Fruit fly (Drosophila melanogaster) Kc167 (cell line): Measurements from ENCODE around the gene CG13085.

Experiments used
- h ChIP-seq: fragments of >200 bp; optimal IDR thresholded peaks from 3 replicates; lab custom pipeline; 2018; ENCODE audit warnings: missing external identifiers
- psq ChIP-seq: fragments of >200 bp; optimal IDR thresholded peaks from 2 replicates; lab custom pipeline; 2017; ENCODE audit warnings: missing external identifiers

- TF ChIP-seq psq (no peak), h (lab: Kevin White, UChicago) (no peak)
Observed at dm6 chr2L:19457890-19458580, 34.2 kb downstream of the CG13085 start.
